Worm (Caenorhabditis elegans): Measurements from ENCODE around the gene srd-48.

Gene srd-48

ce11 chrX:12320737-12321136 lies 15.2 kb upstream of the srd-48 start, which contains the start of gene ceh-40:
ceh-40 (minus strand) TSS chrX:12320777.
- TF ChIP-seq fkh-10 (GFP tag; optimal IDR thresholded peaks at IDR 0.05) = no peak
- no peak for TF ChIP-seq egl-5 (tag; optimal IDR thresholded peaks at IDR 0.05)
- TF ChIP-seq fos-1 (tag; optimal IDR thresholded peaks at IDR 0.05) = no peak
- no peak for TF ChIP-seq nhr-11 (tag; optimal IDR thresholded peaks at IDR 0.05)
- no peak for TF ChIP-seq ceh-82 (tag; optimal IDR thresholded peaks at IDR 0.05)
- TF ChIP-seq nhr-28 (tag; optimal IDR thresholded peaks at IDR 0.05) = no peak
- no peak for TF ChIP-seq eor-1 (tag; optimal IDR thresholded peaks at IDR 0.05)
- TF ChIP-seq jun-1 (tag; optimal IDR thresholded peaks at IDR 0.05) = no peak
- TF ChIP-seq pqm-1 (tag; optimal IDR thresholded peaks at IDR 0.05) = no peak
- no peak for TF ChIP-seq snpc-4 (tag; optimal IDR thresholded peaks at IDR 0.05)
- TF ChIP-seq ceh-28 (tag; optimal IDR thresholded peaks at IDR 0.05) = no peak
- no peak for TF ChIP-seq mml-1 (tag; optimal IDR thresholded peaks at IDR 0.05)
- no peak for TF ChIP-seq ceh-9 (tag; optimal IDR thresholded peaks at IDR 0.05)
- TF ChIP-seq ztf-4 (tag; optimal IDR thresholded peaks at IDR 0.05) = no peak
- TF ChIP-seq elt-3 (tag; optimal IDR thresholded peaks at IDR 0.05) = no peak
- no peak for TF ChIP-seq nhr-43 (tag; optimal IDR thresholded peaks at IDR 0.05; ENCODE audit: poor library complexity, severe bottlenecking)
- TF ChIP-seq sea-2 (GFP tag; optimal IDR thresholded peaks at IDR 0.05) = no peak
- no peak for TF ChIP-seq elt-1 (tag; optimal IDR thresholded peaks at IDR 0.05)
- no peak for TF ChIP-seq ZK546.5 (tag; optimal IDR thresholded peaks at IDR 0.05)

- TF ChIP-seq eor-1 (tag; optimal IDR thresholded peaks at IDR 0.05) (no peak), elt-3 (tag; optimal IDR thresholded peaks at IDR 0.05) (no peak), lsy-12 (tag; optimal IDR thresholded peaks at IDR 0.05) (no peak), nhr-23 (tag; optimal IDR thresholded peaks at IDR 0.05) (no peak), fkh-10 (GFP tag; optimal IDR thresholded peaks at IDR 0.05) (no peak), nhr-25 (tag; optimal IDR thresholded peaks at IDR 0.05) (no peak), nhr-12 (tag; optimal IDR thresholded peaks at IDR 0.05) (no peak), pha-4 (tag; optimal IDR thresholded peaks at IDR 0.05) (no peak), lin-15B (tag; optimal IDR thresholded peaks at IDR 0.05) (no peak), fkh-2 (tag; optimal IDR thresholded peaks at IDR 0.05) (no peak), sea-2 (GFP tag; optimal IDR thresholded peaks at IDR 0.05) (no peak), lin-39 (tag; optimal IDR thresholded peaks at IDR 0.05) (no peak), skn-1 (tag; optimal IDR thresholded peaks at IDR 0.05) (no peak), R02D3.7 (tag; optimal IDR thresholded peaks at IDR 0.05) (no peak), nhr-77 (tag; optimal IDR thresholded peaks at IDR 0.05) (no peak), hmg-11 (tag; optimal IDR thresholded peaks at IDR 0.05) (no peak), nhr-237 (tag; optimal IDR thresholded peaks at IDR 0.05) (no peak), ZK546.5 (tag; optimal IDR thresholded peaks at IDR 0.05) (no peak), zag-1 (tag; optimal IDR thresholded peaks at IDR 0.05) (no peak)
Observed at ce11 chrX:12321357-12321756, 14.6 kb upstream of the srd-48 start, which contains the start of gene F17A2.13. F17A2.13 (plus strand) TSS chrX:12321657.

DNA sequence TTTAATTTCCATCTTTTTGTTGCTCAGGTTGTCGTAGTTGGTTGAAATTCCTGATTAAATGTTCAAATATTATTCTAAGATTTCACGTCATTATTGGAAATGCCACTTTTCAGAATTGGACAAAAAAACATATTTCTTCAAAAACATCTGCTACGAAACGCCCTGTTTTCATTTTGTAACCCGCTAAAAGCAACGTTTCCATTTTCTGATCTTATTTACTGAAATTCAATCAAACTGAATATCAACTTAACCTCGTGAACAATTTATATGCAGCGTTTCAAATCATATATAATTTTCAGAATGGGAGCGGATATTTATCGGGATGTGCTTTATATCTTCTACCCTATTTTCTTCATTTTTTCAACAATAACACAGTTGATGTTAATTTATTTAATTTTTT lies 12.5 kb upstream of the srd-48 start, which contains the start of gene srd-40:
srd-40 (plus strand) TSS at position 301 of the 400 bp plus-strand sequence.
- TF ChIP-seq nhr-77 (tag; optimal IDR thresholded peaks at IDR 0.05) = no peak
- no peak for TF ChIP-seq elt-2 (tag; optimal IDR thresholded peaks at IDR 0.05)
- TF ChIP-seq nfya-1 (tag; optimal IDR thresholded peaks at IDR 0.05; ENCODE audit: insufficient read depth) = no peak

- TF ChIP-seq ceh-9 (tag; optimal IDR thresholded peaks at IDR 0.05) (no peak), daf-12 (tag; optimal IDR thresholded peaks at IDR 0.05) (no peak), tbx-2 (tag; optimal IDR thresholded peaks at IDR 0.05) (no peak), egl-5 (tag; optimal IDR thresholded peaks at IDR 0.05) (no peak), mdl-1 (tag; optimal IDR thresholded peaks at IDR 0.05) (no peak), skn-1 (tag; optimal IDR thresholded peaks at IDR 0.05) (no peak), nhr-67 (tag; optimal IDR thresholded peaks at IDR 0.05) (no peak), lsy-12 (tag; optimal IDR thresholded peaks at IDR 0.05) (no peak), aly-2 (tag; optimal IDR thresholded peaks at IDR 0.05) (no peak), lin-15B (tag; optimal IDR thresholded peaks at IDR 0.05) (no peak), snpc-4 (tag; optimal IDR thresholded peaks at IDR 0.05) (no peak), hmg-11 (tag; optimal IDR thresholded peaks at IDR 0.05) (no peak)
Observed at ce11 chrX:12326424-12326823, 9.5 kb upstream of the srd-48 start, which contains the start of gene srd-41. srd-41 (plus strand) TSS chrX:12326724.

Data from whole organism, L3 larva.